Fruit fly (Drosophila melanogaster): Measurements from ENCODE around the gene CG46320.
A peak's percentile ranks its signal among the peaks of the same experiment; 100 is the strongest.

Gene CG46320

dm6 chr3L:5658368-5658767 lies 5.6 kb upstream of the CG46320 start:
- no peak for TF ChIP-seq CG17801 (GFP tag; optimal IDR thresholded peaks at IDR 0.05; ENCODE audit: partially characterized antibody)

dm6 chr3L:5662071-5662470 lies 1.9 kb upstream of the CG46320 start, which contains the start of gene Sse:
TSS of gene Sse (minus strand) at chr3L:5662247.
- TF ChIP-seq CG17801 (GFP tag; optimal IDR thresholded peaks at IDR 0.05; ENCODE audit: partially characterized antibody) = no peak

- no peak for TF ChIP-seq CG17801 (GFP tag; optimal IDR thresholded peaks at IDR 0.05; ENCODE audit: partially characterized antibody)
These were observed 671 bp upstream of the CG46320 start for dm6 chr3L:5663250-5663649.

DNA sequence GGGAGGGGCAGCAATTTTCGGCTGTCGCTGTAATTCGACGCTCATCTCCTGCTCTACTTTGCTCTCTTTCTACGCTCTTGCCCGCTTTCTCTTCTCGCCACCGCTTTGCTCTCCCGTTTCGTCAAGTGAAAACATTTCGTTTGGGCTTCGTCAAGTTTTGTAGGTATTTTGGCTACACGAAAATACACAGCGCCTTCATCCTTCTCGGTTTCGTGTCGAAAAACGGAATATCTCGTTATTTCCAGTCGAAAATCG lies 725 bp downstream of the CG46320 start:
- no peak for TF ChIP-seq CG17801 (GFP tag; optimal IDR thresholded peaks at IDR 0.05; ENCODE audit: partially characterized antibody)

- TF ChIP-seq CG17801 (GFP tag; optimal IDR thresholded peaks at IDR 0.05; ENCODE audit: partially characterized antibody) = no peak
These were observed 1.5 kb downstream of the CG46320 start for dm6 chr3L:5665434-5665833.

DNA sequence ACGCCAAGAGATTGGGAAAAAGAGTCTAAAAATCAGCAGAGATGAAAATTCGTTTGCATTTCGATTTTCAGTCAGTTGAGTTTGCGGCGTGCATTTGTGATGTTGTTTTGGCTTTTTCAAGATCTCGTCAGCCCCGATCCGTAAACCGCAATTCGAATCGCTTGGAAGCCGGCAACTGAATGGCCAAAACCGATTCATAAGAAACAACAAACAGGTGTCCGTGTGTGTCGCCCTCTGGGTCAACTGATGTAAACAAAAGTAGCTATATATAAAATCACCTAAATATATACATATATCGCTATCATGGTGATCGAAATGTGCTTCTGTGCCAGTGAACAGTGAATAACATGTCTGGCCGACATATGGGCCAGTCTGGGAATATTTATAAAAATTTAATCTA lies 2.9 kb downstream of the CG46320 start:
- no peak for TF ChIP-seq CG17801 (GFP tag; optimal IDR thresholded peaks at IDR 0.05; ENCODE audit: partially characterized antibody)

- no peak for TF ChIP-seq CG17801 (GFP tag; optimal IDR thresholded peaks at IDR 0.05; ENCODE audit: partially characterized antibody)
These were observed 14.5 kb downstream of the CG46320 start for dm6 chr3L:5678241-5678905.

- no peak for TF ChIP-seq CG17801 (GFP tag; optimal IDR thresholded peaks at IDR 0.05; ENCODE audit: partially characterized antibody)
These were observed 22.4 kb downstream of the CG46320 start for dm6 chr3L:5686274-5686673.

DNA sequence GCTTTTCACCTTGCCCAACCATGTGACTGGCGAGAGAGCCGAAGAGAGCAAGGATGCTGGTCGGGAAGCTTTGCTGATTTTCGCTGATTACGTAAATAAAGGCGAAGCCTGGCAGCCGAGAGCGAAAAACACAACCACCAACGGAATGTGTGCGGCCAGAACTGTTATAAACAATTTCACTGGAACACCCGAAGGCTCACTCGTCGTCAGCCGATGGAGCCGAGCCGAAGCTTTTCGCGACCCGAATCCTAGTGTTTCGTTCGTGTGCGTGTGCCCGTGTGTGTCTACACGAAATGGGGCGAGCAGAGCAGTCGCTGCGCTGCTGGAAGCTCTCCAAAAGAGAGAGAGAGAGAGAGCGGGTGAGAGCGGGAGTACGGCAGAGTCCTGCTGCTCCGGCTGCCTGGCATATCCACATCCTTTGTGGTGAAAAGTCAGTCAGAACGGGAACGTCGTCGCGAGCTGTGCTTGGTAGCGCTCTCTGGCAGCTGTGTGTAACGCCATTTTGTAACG lies 27.1 kb downstream of the CG46320 start:
- TF ChIP-seq CG17801 (GFP tag; optimal IDR thresholded peaks at IDR 0.05; ENCODE audit: partially characterized antibody) = no peak

DNA sequence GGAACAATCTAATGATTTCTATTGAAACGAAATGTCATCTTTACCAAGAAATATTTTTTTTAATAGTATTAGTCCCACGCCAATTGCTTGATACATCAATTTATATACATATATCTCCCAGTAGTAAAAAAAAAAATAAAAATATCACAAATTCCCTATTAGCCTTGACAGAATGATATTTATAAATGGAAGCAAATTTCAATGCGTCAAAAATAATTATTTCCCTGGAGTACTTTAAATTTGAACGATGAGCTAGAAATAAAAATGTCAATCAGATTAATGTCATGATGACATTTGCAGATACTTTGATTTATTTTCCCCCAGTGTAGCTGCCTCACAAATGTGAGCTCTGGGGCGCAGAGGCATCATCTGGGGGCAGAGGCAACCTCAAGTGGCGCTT lies 49.1 kb downstream of the CG46320 start, which contains the start of gene CG44521:
Gene CG44521 (plus strand): TSS at position 301 of the 400 bp plus-strand sequence.
- no peak for TF ChIP-seq CG17801 (GFP tag; optimal IDR thresholded peaks at IDR 0.05; ENCODE audit: partially characterized antibody)

DNA sequence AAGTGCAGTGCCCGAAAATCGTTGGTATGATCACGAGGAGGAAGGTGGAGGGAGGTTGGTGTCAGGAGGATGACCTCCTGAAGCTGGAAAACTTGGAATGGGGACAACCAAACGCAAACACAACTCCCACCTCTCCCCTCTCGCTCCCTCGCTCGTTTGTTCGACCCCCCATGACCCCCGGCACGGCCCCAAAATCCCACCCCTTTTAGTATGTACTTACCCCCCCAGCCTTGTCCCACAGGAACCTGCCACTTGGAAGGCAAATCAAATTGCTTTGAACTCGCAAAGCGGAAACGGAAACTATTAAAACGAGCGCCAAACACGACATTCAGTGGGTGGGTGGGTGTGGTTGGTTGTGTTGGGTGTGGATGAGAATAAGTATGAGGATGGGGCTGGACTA lies 67.7 kb downstream of the CG46320 start:
- TF ChIP-seq CG17801 (GFP tag; optimal IDR thresholded peaks at IDR 0.05; ENCODE audit: partially characterized antibody) = no peak

dm6 chr3L:5749616-5750336 lies 85.9 kb downstream of the CG46320 start:
- peak; percentile 8 for TF ChIP-seq CG17801 (GFP tag; optimal IDR thresholded peaks at IDR 0.05; ENCODE audit: partially characterized antibody)

DNA sequence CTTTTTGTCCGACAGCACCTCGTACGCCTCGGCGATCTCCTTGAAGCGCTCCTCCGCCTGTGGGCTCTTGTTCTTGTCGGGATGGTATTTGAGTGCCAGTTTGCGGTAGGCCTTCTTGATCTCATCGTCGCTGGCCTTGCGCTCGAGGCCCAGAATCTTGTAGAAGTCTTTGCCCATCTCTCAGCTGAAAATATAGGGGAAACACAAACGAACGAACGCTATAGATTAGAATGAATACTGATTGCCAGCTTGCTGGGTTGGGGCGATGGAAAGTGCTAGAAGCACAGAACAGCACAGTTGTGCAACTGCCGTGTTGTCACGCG lies 87.5 kb downstream of the CG46320 start:
- TF ChIP-seq CG17801 (GFP tag; optimal IDR thresholded peaks at IDR 0.05; ENCODE audit: partially characterized antibody) = no peak

DNA sequence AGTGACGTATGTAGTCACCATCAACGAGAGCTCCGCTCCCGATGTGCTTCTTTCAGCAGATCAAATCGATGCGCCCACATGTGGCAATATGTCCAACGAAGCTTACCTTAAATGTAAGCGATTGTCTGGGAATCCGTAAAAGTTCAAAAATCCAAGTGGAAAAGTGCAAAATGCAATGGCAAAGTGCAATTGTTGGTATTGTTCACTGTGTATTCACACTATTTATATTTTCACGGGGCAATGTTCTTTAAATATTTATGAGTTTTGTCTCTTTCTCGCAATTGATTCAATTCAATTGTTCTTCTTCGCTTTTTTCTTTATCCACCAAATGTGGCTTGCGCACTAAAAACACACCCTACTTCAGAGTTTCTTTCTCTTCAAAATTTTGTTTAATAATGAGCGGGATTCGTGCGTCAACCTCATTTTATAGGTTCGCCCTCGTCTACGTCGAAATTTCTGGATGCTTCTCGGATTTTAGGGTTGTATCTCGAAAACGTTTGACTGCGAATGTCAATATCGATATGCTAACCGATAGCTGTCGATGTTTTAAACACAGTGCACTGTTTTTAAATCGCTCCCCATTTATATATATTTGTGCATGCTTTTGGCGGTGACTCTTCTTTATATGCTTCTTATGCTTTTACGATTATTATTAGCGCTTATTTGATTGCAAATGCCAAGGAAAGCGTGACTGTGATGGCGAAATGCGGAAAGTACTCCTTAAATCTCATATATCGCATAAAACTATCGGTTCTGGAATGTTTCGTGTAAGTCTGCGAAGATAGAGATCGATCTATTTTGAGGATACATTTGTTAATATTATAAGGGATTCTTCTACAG lies 88.0 kb downstream of the CG46320 start, which contains the start of gene DnaJ-1:
Gene DnaJ-1 (minus strand): TSS at position 450 of the 840 bp plus-strand sequence.
- TF ChIP-seq CG17801 (GFP tag; optimal IDR thresholded peaks at IDR 0.05; ENCODE audit: partially characterized antibody) = peak; percentile 77

- TF ChIP-seq CG17801 (GFP tag; optimal IDR thresholded peaks at IDR 0.05; ENCODE audit: partially characterized antibody) = peak; percentile 51
These were observed 89.1 kb downstream of the CG46320 start, which contains the start of gene Usp47 for dm6 chr3L:5752903-5753604. TSS of gene Usp47 (plus strand) at chr3L:5752973.
